Worm (Caenorhabditis elegans) whole organism, L4 larva: Measurements from ENCODE around the gene hnd-1.

Experiments used
- attf-4 ChIP-seq: sonication (generic microtip); optimal IDR thresholded peaks from 3 replicates; lab custom pipeline; 2017; ENCODE audit warnings: missing biosample characterization, missing genetic modification characterization
- cey-2 ChIP-seq: sonication (generic microtip); optimal IDR thresholded peaks from 3 replicates; lab custom pipeline; 2017; ENCODE audit warnings: missing genetic modification characterization, mild to moderate bottlenecking, missing compliant biosample characterization, antibody characterized with exemption, borderline replicate concordance; ENCODE audit not compliant: insufficient read depth
- daf-16 ChIP-seq, 3 experiments: sonication (generic microtip); optimal IDR thresholded peaks; 2 replicates each; lab custom pipeline; 2016 to 2017; ENCODE audit warnings: missing genetic modification characterization in 3 of 3, missing genetic modification reagents in 3 of 3, mild to moderate bottlenecking in 2 of 3, missing compliant biosample characterization in 2 of 3, missing biosample characterization in 1 of 3, moderate library complexity in 1 of 3
- dmd-6 ChIP-seq: fragments of 200-800 bp; sonication (Bioruptor generic); IDR thresholded peaks from 2 replicates; pipeline ENCODE4 v1.3.6; 2022; ENCODE audit warnings: missing genetic modification reagents, missing genetic modification characterization, missing compliant biosample characterization
- hif-1 ChIP-seq, 2 experiments: sonication (generic microtip); optimal IDR thresholded peaks; 2 replicates each; lab custom pipeline; 2016 to 2017; ENCODE audit warnings: missing compliant biosample characterization in 2 of 2, missing genetic modification characterization in 2 of 2, missing genetic modification reagents in 2 of 2, missing genotype in 2 of 2, mild to moderate bottlenecking in 1 of 2
- hlh-30 ChIP-seq: sonication (generic microtip); optimal IDR thresholded peaks from 2 replicates; lab custom pipeline; 2017; ENCODE audit warnings: antibody characterized with exemption, mild to moderate bottlenecking, missing genetic modification characterization, missing compliant biosample characterization; ENCODE audit not compliant: insufficient read depth
- lin-1 ChIP-seq: fragments of 200-800 bp; sonication (Bioruptor generic); IDR thresholded peaks from 2 replicates; pipeline ENCODE4 v1.3.6; 2022; ENCODE audit warnings: missing genetic modification reagents, missing genetic modification characterization, missing compliant biosample characterization
- madf-9 ChIP-seq: fragments of 200-800 bp; sonication (Bioruptor generic); conservative IDR thresholded peaks from 2 replicates; pipeline ENCODE4 v1.3.6; 2022; ENCODE audit warnings: missing genetic modification reagents, missing genetic modification characterization, missing compliant biosample characterization
- mdl-1 ChIP-seq, 2 experiments: fragments of 150-350 bp in 1 of 2; sonication (generic microtip) in 1 of 2; optimal IDR thresholded peaks; 2 replicates each; lab custom pipeline; 2014 to 2017; ENCODE audit warnings: missing biosample characterization in 2 of 2, missing genetic modification characterization in 2 of 2
- mxl-3 ChIP-seq: fragments of 200-800 bp; sonication (Bioruptor generic); optimal IDR thresholded peaks from 2 replicates; lab custom pipeline; 2018; ENCODE audit warnings: mild to moderate bottlenecking, missing genetic modification characterization, missing compliant biosample characterization
- nhr-28 ChIP-seq: fragments of 150-350 bp; optimal IDR thresholded peaks from 2 replicates; lab custom pipeline; 2014; ENCODE audit warnings: missing biosample characterization, missing genetic modification characterization
- nhr-48 ChIP-seq: sonication (generic microtip); optimal IDR thresholded peaks from 2 replicates; lab custom pipeline; 2016; ENCODE audit warnings: mild to moderate bottlenecking, missing genetic modification characterization, missing compliant biosample characterization
- nhr-6 ChIP-seq: fragments of 150-350 bp; optimal IDR thresholded peaks from 2 replicates; lab custom pipeline; 2014; ENCODE audit warnings: missing biosample characterization, missing genetic modification characterization
- nhr-76 ChIP-seq: fragments of 150-350 bp; optimal IDR thresholded peaks from 2 replicates; lab custom pipeline; 2014; ENCODE audit warnings: missing biosample characterization, missing genetic modification characterization
- pqm-1 ChIP-seq: sonication (generic microtip); optimal IDR thresholded peaks from 2 replicates; lab custom pipeline; 2017; ENCODE audit warnings: missing biosample characterization, missing genetic modification characterization
- sdz-12 ChIP-seq: fragments of 200-800 bp; sonication (Bioruptor generic); optimal IDR thresholded peaks from 2 replicates; lab custom pipeline; 2018; ENCODE audit warnings: mild to moderate bottlenecking, missing genetic modification characterization, missing compliant biosample characterization
- skn-1 ChIP-seq: fragments of 150-350 bp; optimal IDR thresholded peaks from 2 replicates; lab custom pipeline; 2014; ENCODE audit warnings: missing biosample characterization, missing genetic modification characterization
- spr-3 ChIP-seq: fragments of 200-800 bp; sonication (Bioruptor generic); optimal IDR thresholded peaks from 2 replicates; lab custom pipeline; 2018; ENCODE audit warnings: mild to moderate bottlenecking, missing genetic modification characterization, missing compliant biosample characterization
- tra-1 ChIP-seq: fragments of 200-800 bp; sonication (Bioruptor generic); IDR thresholded peaks from 2 replicates; pipeline ENCODE4 v1.3.6; 2022; ENCODE audit warnings: missing genetic modification reagents, missing genetic modification characterization, missing compliant biosample characterization
- unc-39 ChIP-seq: sonication (generic microtip); optimal IDR thresholded peaks from 2 replicates; lab custom pipeline; 2017; ENCODE audit warnings: missing biosample characterization, missing genetic modification characterization
- unc-62 ChIP-seq, 3 experiments: fragments of 150-350 bp in 1 of 3; sonication (generic microtip); optimal IDR thresholded peaks in 2 of 3; peaks in 1 of 3; 1 replicate in 1 of 3; 2 replicates in 2 of 3; lab custom pipeline; 2014 to 2017; ENCODE audit warnings: missing biosample characterization in 3 of 3, missing genetic modification characterization in 3 of 3, missing genetic modification reagents in 3 of 3, missing genotype in 1 of 3
- vab-7 ChIP-seq: fragments of 200-800 bp; sonication (Bioruptor generic); IDR thresholded peaks from 2 replicates; pipeline ENCODE4 v1.3.6; 2022; ENCODE audit warnings: missing genetic modification reagents, missing genetic modification characterization, missing compliant biosample characterization
- ztf-7 ChIP-seq: fragments of 150-350 bp; optimal IDR thresholded peaks from 2 replicates; lab custom pipeline; 2014; ENCODE audit warnings: missing biosample characterization, missing genetic modification characterization

The hnd-1 gene

DNA sequence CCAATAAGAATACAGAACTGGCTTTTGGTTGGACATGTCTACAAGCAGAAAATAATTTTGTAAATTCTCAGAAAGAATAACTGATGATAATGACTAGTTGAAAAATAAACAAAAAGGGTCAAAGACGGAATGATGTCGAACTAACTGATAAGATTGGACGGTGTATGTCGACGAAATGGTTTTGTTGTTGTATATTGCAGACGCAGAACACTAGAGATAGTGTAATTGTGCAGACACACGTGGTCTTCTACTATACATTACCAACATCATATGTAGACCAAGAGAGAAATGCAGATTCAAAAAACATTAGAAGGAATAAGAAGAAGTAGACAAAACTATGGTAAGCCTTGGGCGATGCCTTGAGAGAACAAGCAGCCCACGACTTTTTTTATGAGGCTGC, 43.4 kb downstream of the hnd-1 start, which contains the start of the genes gst-42 and D1053.2 (continued):
- no peak for TF ChIP-seq vab-7
- no peak for TF ChIP-seq sdz-12 (GFP tag; lab: Kevin White, UChicago)
- TF ChIP-seq tra-1 (GFP tag; lab: Robert Waterston, UW) = peak; percentile 63; the same call in 1 of the 2 replicates
- TF ChIP-seq dmd-6 = peak; percentile 95
- TF ChIP-seq cey-2 (tag; lab: Kevin White, UChicago) = peak; percentile 54
- TF ChIP-seq mdl-1 (tag; optimal IDR thresholded peaks at IDR 0.05; lab: Kevin White, UChicago) = peak; percentile 64 to 95
- peak; percentile 33 for TF ChIP-seq ztf-7
- TF ChIP-seq nhr-6 = peak; percentile 56
- no peak for TF ChIP-seq hif-1 (tag; optimal IDR thresholded peaks at IDR 0.05; lab: Kevin White, UChicago)
- peak; percentile 66 for TF ChIP-seq nhr-48 (tag; lab: Kevin White, UChicago)

DNA sequence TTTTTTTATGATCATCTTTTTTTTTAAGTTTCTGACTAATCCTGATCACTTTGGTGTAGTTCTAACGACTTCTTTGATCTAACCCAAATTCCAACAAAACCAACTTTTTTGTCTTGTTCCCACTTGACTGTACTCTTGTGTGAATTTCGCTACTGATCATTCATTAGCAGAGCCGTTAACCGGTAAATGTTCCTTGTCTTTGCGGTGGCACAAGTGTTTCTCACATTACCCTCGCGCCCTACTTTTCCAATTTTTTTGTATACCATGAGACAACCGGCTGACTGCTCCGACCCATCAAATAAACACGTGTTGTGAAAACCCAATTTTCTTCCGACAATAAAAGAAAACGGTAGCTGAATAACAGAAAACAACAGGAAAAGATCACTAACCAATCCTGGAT, 48.4 kb downstream of the hnd-1 start:
- TF ChIP-seq mxl-3 (GFP tag; lab: Kevin White, UChicago) = no peak
- peak in 1 of 2 experiments; percentile 93 for TF ChIP-seq unc-62 (GFP tag; optimal IDR thresholded peaks at IDR 0.05 in 1 of 2; lab: Kevin White, UChicago)
- TF ChIP-seq unc-62 (tag; optimal IDR thresholded peaks at IDR 0.05; lab: Kevin White, UChicago) = no peak
- TF ChIP-seq madf-9 (GFP tag; lab: Robert Waterston, UW) = no peak
- no peak for TF ChIP-seq nhr-48 (tag; lab: Kevin White, UChicago)
- TF ChIP-seq hlh-30 = peak; percentile 28
- no peak for TF ChIP-seq unc-39 (tag; lab: Kevin White, UChicago)
- TF ChIP-seq nhr-76 (tag; lab: Kevin White, UChicago) = no peak
- no peak for TF ChIP-seq dmd-6
- no peak for TF ChIP-seq spr-3 (GFP tag; lab: Kevin White, UChicago)

DNA sequence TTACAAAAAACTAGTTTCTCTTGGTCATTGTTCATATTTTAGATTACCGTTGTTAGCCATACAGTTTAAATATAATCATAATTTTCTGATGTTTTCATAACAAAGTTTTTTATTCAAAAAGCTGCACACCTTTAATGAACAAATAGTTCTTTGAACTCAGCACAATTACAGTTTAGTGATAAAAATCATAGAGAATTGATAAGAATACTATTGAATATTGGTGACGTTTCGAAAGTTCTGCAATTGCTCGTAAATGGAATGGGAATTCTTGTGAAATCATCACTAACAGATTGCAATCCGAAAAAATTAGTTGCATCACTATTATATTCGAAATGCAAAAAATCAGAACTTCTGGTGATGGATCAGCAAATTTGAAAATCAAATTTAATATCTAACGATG, 49.7 kb downstream of the hnd-1 start:
- TF ChIP-seq daf-16 (GFP tag; optimal IDR thresholded peaks at IDR 0.05; lab: Kevin White, UChicago) (no peak), daf-16 (tag; optimal IDR thresholded peaks at IDR 0.05; lab: Kevin White, UChicago) (peak; percentile 49), lin-1 (GFP tag; lab: Robert Waterston, UW) (no peak), skn-1 (tag; lab: Kevin White, UChicago) (no peak), attf-4 (tag; lab: Kevin White, UChicago) (no peak), pqm-1 (tag; lab: Kevin White, UChicago) (peak; percentile 29), nhr-28 (peak; percentile 40)
